Worm (Caenorhabditis elegans) whole organism, L1 larva: ENCODE results near the gene mdt-26.

Source experiments
- ceh-82 ChIP-seq, 3 experiments: fragments of 150-350 bp in 1 of 3; sonication (generic microtip) in 2 of 3; optimal IDR thresholded peaks; 2 replicates each; lab custom pipeline; 2014 to 2017; ENCODE audit warnings: missing biosample characterization in 3 of 3, missing genetic modification characterization in 3 of 3
- efl-1 ChIP-seq, 4 experiments: fragments of 150-350 bp; optimal IDR thresholded peaks in 3 of 4; peaks in 1 of 4; 1 replicate in 1 of 4; 2 replicates in 3 of 4; lab custom pipeline; 2014; ENCODE audit warnings: missing biosample characterization in 2 of 4, missing genetic modification characterization in 2 of 4, missing genetic modification reagents in 2 of 4
- elt-2 ChIP-seq: sonication (generic microtip); optimal IDR thresholded peaks from 2 replicates; lab custom pipeline; 2016; ENCODE audit warnings: missing genetic modification characterization, mild to moderate bottlenecking, inconsistent platforms, missing compliant biosample characterization, missing genetic modification reagents
- elt-3 ChIP-seq, 6 experiments: fragments of 150-350 bp in 1 of 6; sonication (generic microtip); optimal IDR thresholded peaks; 2 replicates each; lab custom pipeline; 2017 to 2018; ENCODE audit warnings: missing biosample characterization in 6 of 6, missing genetic modification characterization in 6 of 6, inconsistent platforms in 1 of 6
- jun-1 ChIP-seq: fragments of 150-350 bp; optimal IDR thresholded peaks from 2 replicates; lab custom pipeline; 2014; ENCODE audit warnings: missing biosample characterization, missing genetic modification reagents, missing genetic modification characterization
- nhr-12 ChIP-seq: sonication (generic microtip); optimal IDR thresholded peaks from 2 replicates; lab custom pipeline; 2017; ENCODE audit warnings: missing biosample characterization, missing genetic modification characterization
- nhr-237 ChIP-seq: fragments of 150-350 bp; optimal IDR thresholded peaks from 2 replicates; lab custom pipeline; 2014; ENCODE audit warnings: missing biosample characterization, missing genetic modification characterization
- nhr-76 ChIP-seq: sonication (generic microtip); optimal IDR thresholded peaks from 2 replicates; lab custom pipeline; 2017; ENCODE audit warnings: missing biosample characterization, missing genetic modification characterization
- nhr-77 ChIP-seq: fragments of 150-350 bp; optimal IDR thresholded peaks from 2 replicates; lab custom pipeline; 2014; ENCODE audit warnings: missing biosample characterization, missing genetic modification characterization
- nhr-90 ChIP-seq: sonication (generic microtip); optimal IDR thresholded peaks from 2 replicates; lab custom pipeline; 2016; ENCODE audit warnings: mild to moderate bottlenecking, missing genetic modification characterization, missing compliant biosample characterization; ENCODE audit not compliant: poor library complexity
- pag-3 ChIP-seq: sonication (generic microtip); optimal IDR thresholded peaks from 2 replicates; lab custom pipeline; 2017; ENCODE audit warnings: missing genetic modification characterization, mild to moderate bottlenecking, missing compliant biosample characterization, antibody characterized with exemption, borderline replicate concordance; ENCODE audit not compliant: insufficient read depth
- rnt-1 ChIP-seq: sonication (generic microtip); optimal IDR thresholded peaks from 2 replicates; lab custom pipeline; 2016; ENCODE audit warnings: mild to moderate bottlenecking, missing genetic modification characterization, moderate library complexity, missing compliant biosample characterization

ce11 chrII:5710835-5711234 lies 49.9 kb downstream of the mdt-26 start:
- no peak for TF ChIP-seq rnt-1 (tag; lab: Kevin White, UChicago)
- TF ChIP-seq ceh-82 (tag; optimal IDR thresholded peaks at IDR 0.05; lab: Kevin White, UChicago) = no peak
- TF ChIP-seq elt-2 = no peak
- no peak for TF ChIP-seq nhr-237 (tag; lab: Kevin White, UChicago)
- TF ChIP-seq jun-1 = no peak
- no peak for TF ChIP-seq nhr-90
- TF ChIP-seq efl-1 (optimal IDR thresholded peaks at IDR 0.05; lab: Kevin White, UChicago) = no peak
- TF ChIP-seq efl-1 (GFP tag; optimal IDR thresholded peaks at IDR 0.05 in 1 of 2; lab: Kevin White, UChicago) = peak in 1 of 2 experiments; percentile 81
- no peak for TF ChIP-seq nhr-76 (tag; lab: Kevin White, UChicago)
- no peak for TF ChIP-seq elt-3 (tag; optimal IDR thresholded peaks at IDR 0.05; lab: Kevin White, UChicago)
- TF ChIP-seq pag-3 (tag; lab: Kevin White, UChicago) = no peak
- TF ChIP-seq nhr-77 (tag; lab: Kevin White, UChicago) = no peak
- TF ChIP-seq nhr-12 (tag; lab: Kevin White, UChicago) = no peak
